Worm (Caenorhabditis elegans): Measurements from ENCODE around the gene F14H3.4.

Gene F14H3.4

ce11 chrV:16055031-16055430 is at the start of gene F14H3.4:
Gene F14H3.4, minus strand, starts transcription at chrV:16055072.
- no peak for TF ChIP-seq ztf-1 (GFP tag; conservative IDR thresholded peaks at IDR 0.05)
- TF ChIP-seq sma-9 (GFP tag; optimal IDR thresholded peaks at IDR 0.05): no peak
- TF ChIP-seq sma-9 (tag; optimal IDR thresholded peaks at IDR 0.05): no peak
- no peak for TF ChIP-seq unc-55 (GFP tag; optimal IDR thresholded peaks at IDR 0.05)
- TF ChIP-seq fos-1 (tag; optimal IDR thresholded peaks at IDR 0.05): no peak
- no peak for TF ChIP-seq nhr-237 (tag; optimal IDR thresholded peaks at IDR 0.05)
- no peak for TF ChIP-seq nhr-11 (tag; optimal IDR thresholded peaks at IDR 0.05)
- TF ChIP-seq R02D3.7 (tag; optimal IDR thresholded peaks at IDR 0.05): no peak
- no peak for TF ChIP-seq zag-1 (tag; optimal IDR thresholded peaks at IDR 0.05)
- TF ChIP-seq C34F6.9 (tag; optimal IDR thresholded peaks at IDR 0.05): no peak
- TF ChIP-seq skn-1 (tag; optimal IDR thresholded peaks at IDR 0.05): no peak
- no peak for TF ChIP-seq egl-27 (tag; optimal IDR thresholded peaks at IDR 0.05)
- no peak for TF ChIP-seq aly-2 (tag; optimal IDR thresholded peaks at IDR 0.05)
- TF ChIP-seq nhr-12 (tag; optimal IDR thresholded peaks at IDR 0.05): no peak
- TF ChIP-seq blmp-1 (tag; optimal IDR thresholded peaks at IDR 0.05; ENCODE audit: insufficient read depth): no peak

DNA sequence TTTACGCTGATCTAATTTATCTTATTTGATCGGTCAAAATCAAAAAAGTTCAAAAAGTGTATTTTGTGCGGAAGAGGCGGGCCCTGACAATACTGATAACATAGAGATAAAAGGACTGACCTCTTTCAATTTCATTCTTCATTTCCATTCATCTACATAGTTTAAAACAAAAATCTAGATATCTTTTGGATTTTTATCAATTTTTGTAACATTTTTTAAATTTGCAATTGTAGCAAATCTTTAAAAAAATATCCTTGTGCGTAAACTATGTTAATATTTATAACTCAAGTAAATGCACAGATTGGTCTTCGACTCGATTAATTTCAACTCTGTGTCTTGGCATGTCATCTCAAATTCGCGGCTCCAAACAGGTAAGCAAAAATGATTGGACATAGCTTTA is 48.7 kb upstream of the F14H3.4 start, which contains the start of gene argk-1:
argk-1 (plus strand) TSS at position 301 of the 400 bp plus-strand sequence.
- TF ChIP-seq nhr-77 (tag; optimal IDR thresholded peaks at IDR 0.05): no peak
- TF ChIP-seq nhr-129 (tag; optimal IDR thresholded peaks at IDR 0.05): no peak
- no peak for TF ChIP-seq nhr-23 (tag; optimal IDR thresholded peaks at IDR 0.05)
- no peak for TF ChIP-seq lin-11 (tag; optimal IDR thresholded peaks at IDR 0.05)
- TF ChIP-seq ZK546.5 (tag; optimal IDR thresholded peaks at IDR 0.05): no peak
- no peak for TF ChIP-seq nhr-10 (tag; optimal IDR thresholded peaks at IDR 0.05)
- TF ChIP-seq crh-2 (tag; optimal IDR thresholded peaks at IDR 0.05): no peak
- no peak for TF ChIP-seq aly-2 (tag; optimal IDR thresholded peaks at IDR 0.05)
- TF ChIP-seq ztf-4 (tag; optimal IDR thresholded peaks at IDR 0.05): no peak
- TF ChIP-seq C34F6.9 (tag; optimal IDR thresholded peaks at IDR 0.05): no peak
- TF ChIP-seq Y55F3AM.14 (GFP tag; optimal IDR thresholded peaks at IDR 0.05): no peak
- no peak for TF ChIP-seq nhr-237 (tag; optimal IDR thresholded peaks at IDR 0.05)
- no peak for TF ChIP-seq snpc-4 (tag; optimal IDR thresholded peaks at IDR 0.05)
- TF ChIP-seq zag-1 (tag; optimal IDR thresholded peaks at IDR 0.05): no peak
- no peak for TF ChIP-seq sma-9 (GFP tag; optimal IDR thresholded peaks at IDR 0.05)
- no peak for TF ChIP-seq sma-9 (tag; optimal IDR thresholded peaks at IDR 0.05)
- TF ChIP-seq mdl-1 (tag; optimal IDR thresholded peaks at IDR 0.05): no peak
- TF ChIP-seq ama-1 (optimal IDR thresholded peaks at IDR 0.05): no peak
- no peak for TF ChIP-seq nhr-25 (tag; optimal IDR thresholded peaks at IDR 0.05)
- no peak for TF ChIP-seq mab-5 (tag; optimal IDR thresholded peaks at IDR 0.05)
- no peak for TF ChIP-seq ztf-1 (GFP tag; conservative IDR thresholded peaks at IDR 0.05)

ce11 chrV:16100103-16100730 is 45.3 kb upstream of the F14H3.4 start, which contains the start of gene cth-1:
Gene cth-1, plus strand, starts transcription at chrV:16100680.
- no peak for TF ChIP-seq alr-1 (tag; optimal IDR thresholded peaks at IDR 0.05)
- peak; percentile 37 for TF ChIP-seq fos-1 (tag; optimal IDR thresholded peaks at IDR 0.05)
- no peak for TF ChIP-seq lin-11 (tag; optimal IDR thresholded peaks at IDR 0.05)
- peak; percentile 84 for TF ChIP-seq sma-9 (GFP tag; optimal IDR thresholded peaks at IDR 0.05)
- TF ChIP-seq sma-9 (tag; optimal IDR thresholded peaks at IDR 0.05): no peak

DNA sequence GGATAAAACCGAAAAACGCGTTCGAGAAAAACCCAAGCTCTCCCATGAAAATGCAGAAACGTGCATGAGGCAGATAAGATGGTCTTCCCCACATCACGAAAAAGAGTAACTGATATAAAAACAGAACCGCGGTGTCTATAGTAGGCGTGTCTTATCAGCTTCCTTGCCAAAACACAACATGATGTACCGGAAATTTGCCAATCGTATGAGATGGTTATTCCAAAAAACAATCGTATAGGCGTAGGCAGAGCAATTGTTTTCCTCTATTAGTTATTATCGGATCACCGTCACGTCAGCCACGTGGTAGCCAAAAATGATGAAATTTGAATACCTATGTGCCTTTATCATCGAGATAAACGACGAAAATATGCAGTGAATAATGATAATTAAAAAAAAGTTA is 44.6 kb upstream of the F14H3.4 start, which contains the start of gene str-7:
str-7 (minus strand) TSS at position 101 of the 400 bp plus-strand sequence.
- TF ChIP-seq ztf-1 (GFP tag; conservative IDR thresholded peaks at IDR 0.05) (no peak), ceh-82 (tag; optimal IDR thresholded peaks at IDR 0.05) (no peak), blmp-1 (tag; optimal IDR thresholded peaks at IDR 0.05; ENCODE audit: insufficient read depth) (no peak), sma-3 (GFP tag; optimal IDR thresholded peaks at IDR 0.05) (no peak), mab-5 (tag; optimal IDR thresholded peaks at IDR 0.05) (no peak), nhr-77 (tag; optimal IDR thresholded peaks at IDR 0.05) (no peak), nhr-21 (tag; optimal IDR thresholded peaks at IDR 0.05) (no peak), dmd-4 (tag; optimal IDR thresholded peaks at IDR 0.05) (no peak), elt-3 (tag; optimal IDR thresholded peaks at IDR 0.05) (no peak), skn-1 (tag; optimal IDR thresholded peaks at IDR 0.05) (no peak), ztf-4 (tag; optimal IDR thresholded peaks at IDR 0.05) (no peak), nhr-10 (tag; optimal IDR thresholded peaks at IDR 0.05) (no peak), unc-62 (GFP tag; optimal IDR thresholded peaks at IDR 0.05) (no peak), gmeb-1 (tag; optimal IDR thresholded peaks at IDR 0.05) (no peak), lin-13 (GFP tag; optimal IDR thresholded peaks at IDR 0.05) (no peak), nhr-12 (tag; optimal IDR thresholded peaks at IDR 0.05) (no peak), unc-39 (tag; optimal IDR thresholded peaks at IDR 0.05) (no peak), unc-55 (GFP tag; optimal IDR thresholded peaks at IDR 0.05) (no peak)
